Fruit fly (Drosophila melanogaster): ENCODE data around the gene CG7071.
A peak's percentile ranks its signal among the peaks of the same experiment; 100 is the strongest.

CG7071 gene

dm6 chr3R:22397068-22397700 is 34.8 kb downstream of the CG7071 start:
- no peak for TF ChIP-seq noc (tag; optimal IDR thresholded peaks at IDR 0.05)

- TF ChIP-seq noc (tag; optimal IDR thresholded peaks at IDR 0.05) = no peak
These were observed 37.8 kb downstream of the CG7071 start for dm6 chr3R:22400246-22400645.

dm6 chr3R:22402355-22402754 is 39.9 kb downstream of the CG7071 start, which contains the start of gene CG13856:
Gene CG13856 (plus strand): TSS chr3R:22402655.
- TF ChIP-seq noc (tag; optimal IDR thresholded peaks at IDR 0.05) = no peak

dm6 chr3R:22405639-22406038 is 43.2 kb downstream of the CG7071 start, which contains the start of gene CG13855:
Gene CG13855 (plus strand): TSS chr3R:22405939.
- no peak for TF ChIP-seq noc (tag; optimal IDR thresholded peaks at IDR 0.05)

- peak; percentile 66 for TF ChIP-seq noc (tag; optimal IDR thresholded peaks at IDR 0.05)
These were observed 48.3 kb downstream of the CG7071 start, which contains the start of the genes CG13850 and lqfR for dm6 chr3R:22410537-22411360. Gene CG13850 (minus strand): TSS chr3R:22410915. Gene lqfR (plus strand): TSS chr3R:22411301.

dm6 chr3R:22411879-22412587 is 49.6 kb downstream of the CG7071 start:
- TF ChIP-seq noc (tag; optimal IDR thresholded peaks at IDR 0.05) = peak; percentile 30
